Fruit fly (Drosophila melanogaster): ENCODE data around the gene ATPsynCF6.

DNA sequence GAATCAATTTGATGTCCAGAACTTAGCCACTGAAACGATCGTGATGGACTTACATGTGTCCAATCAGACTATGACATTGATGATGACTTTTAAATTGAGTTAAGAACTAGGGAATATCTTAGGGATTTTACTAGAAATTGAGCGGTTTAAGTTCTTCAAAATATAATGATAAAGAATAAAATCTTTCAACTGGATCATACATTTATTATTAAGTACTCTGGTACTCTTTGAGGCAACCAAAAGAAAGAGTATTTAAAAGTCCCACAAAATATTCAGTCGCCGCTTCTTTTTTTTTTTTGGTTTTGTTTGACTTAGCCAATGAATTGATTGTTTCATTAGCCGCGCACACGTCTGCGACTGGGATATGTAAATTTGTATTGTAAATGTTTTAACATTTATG lies 45.7 kb downstream of the ATPsynCF6 start:
- TF ChIP-seq Dfd (GFP tag; optimal IDR thresholded peaks at IDR 0.05) (no peak), E2f2 (GFP tag; IDR thresholded peaks at IDR 0.05) (no peak), HLH3B (GFP tag; IDR thresholded peaks at IDR 0.05) (no peak), CG2875 (GFP tag; optimal IDR thresholded peaks at IDR 0.05) (no peak), CG10147 (GFP tag; optimal IDR thresholded peaks at IDR 0.05) (no peak), Gug (GFP tag; IDR thresholded peaks at IDR 0.05) (no peak), ap (GFP tag; IDR thresholded peaks at IDR 0.05) (no peak), bcd (GFP tag; optimal IDR thresholded peaks at IDR 0.05) (no peak), TFAM (GFP tag; optimal IDR thresholded peaks at IDR 0.05) (no peak), CG10321 (GFP tag; IDR thresholded peaks at IDR 0.05) (no peak), fru (optimal IDR thresholded peaks at IDR 0.05) (no peak), cwo (GFP tag; optimal IDR thresholded peaks at IDR 0.05) (no peak), CG10979 (tag; optimal IDR thresholded peaks at IDR 0.05) (no peak), slp2 (GFP tag; optimal IDR thresholded peaks at IDR 0.05) (no peak)

Data from whole organism, embryonic.